Fruit fly (Drosophila melanogaster) whole organism, embryonic: ENCODE data around the gene CG17929.

ENCODE experiments used
- ATbp ChIP-seq: fragments of 200-800 bp; sonication (Bioruptor generic); optimal IDR thresholded peaks from 2 replicates; lab custom pipeline; 2017; ENCODE audit warnings: missing biosample characterization, mild to moderate bottlenecking, missing genetic modification characterization, missing genetic modification reagents
- Adf1 ChIP-seq: fragments of 200-800 bp; sonication (Bioruptor generic); IDR thresholded peaks from 2 replicates; pipeline ENCODE4 v1.3.6; 2022; ENCODE audit warnings: missing biosample characterization, missing genetic modification characterization
- Bgb ChIP-seq: fragments of 200-800 bp; sonication (Bioruptor generic); IDR thresholded peaks from 2 replicates; pipeline ENCODE4 v1.3.6; 2022; ENCODE audit warnings: missing biosample characterization, missing genetic modification characterization; ENCODE audit not compliant: partially characterized antibody
- CG10267 ChIP-seq: fragments of 200-800 bp; sonication (Bioruptor generic); optimal IDR thresholded peaks from 2 replicates; lab custom pipeline; 2018; ENCODE audit warnings: missing biosample characterization, mild to moderate bottlenecking, missing genetic modification characterization, moderate library complexity
- CG10366 ChIP-seq: fragments of 200-800 bp; sonication (Bioruptor generic); IDR thresholded peaks from 2 replicates; pipeline ENCODE4 v1.3.6; 2022; ENCODE audit warnings: missing biosample characterization, missing genetic modification characterization
- CG10543 ChIP-seq: fragments of 200-800 bp; sonication (Bioruptor generic); optimal IDR thresholded peaks from 3 replicates; lab custom pipeline; 2017; ENCODE audit warnings: missing biosample characterization, mild to moderate bottlenecking, missing genetic modification characterization, moderate library complexity
- CG13287 ChIP-seq: fragments of 200-800 bp; sonication (Bioruptor generic); IDR thresholded peaks from 2 replicates; pipeline ENCODE4 v1.3.6; 2022; ENCODE audit warnings: missing biosample characterization, missing genetic modification characterization; ENCODE audit not compliant: partially characterized antibody
- CG13624 ChIP-seq: fragments of 200-800 bp; sonication (Bioruptor generic); optimal IDR thresholded peaks from 2 replicates; lab custom pipeline; 2016; ENCODE audit warnings: missing biosample characterization, missing genetic modification characterization
- CG16813 ChIP-seq: fragments of 200-800 bp; sonication (Bioruptor generic); IDR thresholded peaks from 3 replicates; pipeline ENCODE4 v1.3.6; 2022; ENCODE audit warnings: missing biosample characterization, missing genetic modification characterization; ENCODE audit not compliant: partially characterized antibody
- CG16863 ChIP-seq: fragments of 200-800 bp; sonication (Bioruptor generic); optimal IDR thresholded peaks from 3 replicates; lab custom pipeline; 2016; ENCODE audit warnings: missing biosample characterization, missing genetic modification characterization
- CG17385 ChIP-seq: fragments of 200-800 bp; sonication (Bioruptor generic); optimal IDR thresholded peaks from 3 replicates; lab custom pipeline; 2018; ENCODE audit warnings: missing biosample characterization, mild to moderate bottlenecking, missing genetic modification characterization
- CG17912 ChIP-seq: fragments of 200-800 bp; sonication (Bioruptor generic); optimal IDR thresholded peaks from 2 replicates; lab custom pipeline; 2018; ENCODE audit warnings: missing biosample characterization, mild to moderate bottlenecking, missing genetic modification characterization
- CG3065 ChIP-seq: fragments of 200-800 bp; sonication (Bioruptor generic); optimal IDR thresholded peaks from 2 replicates; lab custom pipeline; 2016; ENCODE audit warnings: missing biosample characterization, missing genetic modification characterization
- CG32532 ChIP-seq: fragments of 200-800 bp; sonication (Bioruptor generic); IDR thresholded peaks from 2 replicates; pipeline ENCODE4 v1.3.6; 2022; ENCODE audit warnings: missing biosample characterization, missing genetic modification characterization
- CG4360 ChIP-seq: fragments of 200-800 bp; sonication (Bioruptor generic); IDR thresholded peaks from 2 replicates; pipeline ENCODE4 v1.3.6; 2022; ENCODE audit warnings: missing biosample characterization, missing genetic modification characterization
- CG4617 ChIP-seq: fragments of 200-800 bp; sonication (Bioruptor generic); optimal IDR thresholded peaks from 3 replicates; lab custom pipeline; 2016; ENCODE audit warnings: missing biosample characterization, missing genetic modification characterization, borderline replicate concordance
- CG4730 ChIP-seq: fragments of 200-800 bp; sonication (Bioruptor generic); IDR thresholded peaks from 2 replicates; pipeline ENCODE4 v1.3.6; 2022; ENCODE audit warnings: missing biosample characterization, missing genetic modification characterization
- CG6683 ChIP-seq: fragments of 200-800 bp; sonication (Bioruptor generic); optimal IDR thresholded peaks from 2 replicates; lab custom pipeline; 2017; ENCODE audit warnings: missing biosample characterization, mild to moderate bottlenecking, missing genetic modification characterization, missing genetic modification reagents
- CHES-1-like ChIP-seq: fragments of 200-800 bp; sonication (Bioruptor generic); optimal IDR thresholded peaks from 2 replicates; lab custom pipeline; 2016; ENCODE audit warnings: missing biosample characterization, missing genetic modification characterization
- CTCF ChIP-seq: fragments of 200-800 bp; sonication (Bioruptor generic); optimal IDR thresholded peaks from 2 replicates; lab custom pipeline; 2017; ENCODE audit warnings: missing biosample characterization, mild to moderate bottlenecking, missing genetic modification characterization, moderate library complexity
- CkIIα-i1 ChIP-seq: fragments of 200-800 bp; sonication (Bioruptor generic); IDR thresholded peaks from 2 replicates; pipeline ENCODE4 v1.3.6; 2022; ENCODE audit warnings: missing biosample characterization, missing genetic modification characterization
- D ChIP-seq, 2 experiments: fragments of 200-800 bp in 1 of 2; fragments of >200 bp in 1 of 2; sonication (Bioruptor generic) in 1 of 2; optimal IDR thresholded peaks; 2 replicates in 1 of 2; 3 replicates in 1 of 2; lab custom pipeline; 2017; ENCODE audit warnings: mild to moderate bottlenecking in 1 of 2, missing biosample characterization in 1 of 2, missing genetic modification characterization in 1 of 2, missing genetic modification reagents in 1 of 2
- Dref ChIP-seq: fragments of 200-800 bp; sonication (Bioruptor generic); IDR thresholded peaks from 2 replicates; pipeline ENCODE4 v1.3.6; 2022; ENCODE audit warnings: missing biosample characterization, missing genetic modification characterization
- Gug ChIP-seq: fragments of 200-800 bp; sonication (Bioruptor generic); IDR thresholded peaks from 4 replicates; pipeline ENCODE4 v1.3.6; 2022; ENCODE audit warnings: missing biosample characterization, missing genetic modification characterization
- Hr78 ChIP-seq, 2 experiments: fragments of 200-800 bp in 1 of 2; fragments of >200 bp in 1 of 2; sonication (Bioruptor generic) in 1 of 2; optimal IDR thresholded peaks; 2 replicates each; lab custom pipeline; 2017 to 2019; ENCODE audit warnings: missing biosample characterization in 2 of 2, missing genetic modification characterization in 2 of 2, mild to moderate bottlenecking in 1 of 2, moderate library complexity in 1 of 2
- Med ChIP-seq: fragments of 200-800 bp; sonication (Bioruptor generic); peaks from one replicate; lab custom pipeline; 2016; ENCODE audit warnings: missing biosample characterization, missing genetic modification characterization, mild to moderate bottlenecking, inconsistent platforms, moderate library complexity
- Poxn ChIP-seq: fragments of 200-800 bp; sonication (Bioruptor generic); IDR thresholded peaks from 2 replicates; pipeline ENCODE4 v1.3.6; 2022; ENCODE audit warnings: missing biosample characterization, missing genetic modification characterization
- Ptx1 ChIP-seq: fragments of 200-800 bp; sonication (Bioruptor generic); IDR thresholded peaks from 2 replicates; pipeline ENCODE4 v1.3.6; 2022; ENCODE audit warnings: missing biosample characterization, missing genetic modification characterization
- YL-1 ChIP-seq: fragments of 200-800 bp; sonication (Bioruptor generic); optimal IDR thresholded peaks from 3 replicates; lab custom pipeline; 2017; ENCODE audit warnings: missing biosample characterization, mild to moderate bottlenecking, missing genetic modification characterization
- ap ChIP-seq: fragments of 200-800 bp; sonication (Bioruptor generic); IDR thresholded peaks from 2 replicates; pipeline ENCODE4 v1.3.6; 2022; ENCODE audit warnings: missing biosample characterization, missing genetic modification characterization
- ato ChIP-seq: fragments of 200-800 bp; sonication (Bioruptor generic); IDR thresholded peaks from 2 replicates; pipeline ENCODE4 v1.3.6; 2022; ENCODE audit warnings: missing biosample characterization, missing genetic modification characterization; ENCODE audit not compliant: partially characterized antibody
- btn ChIP-seq: fragments of 200-800 bp; sonication (Bioruptor generic); optimal IDR thresholded peaks from 2 replicates; lab custom pipeline; 2016; ENCODE audit warnings: missing biosample characterization, missing genetic modification characterization
- chinmo ChIP-seq: fragments of 200-800 bp; sonication (Bioruptor generic); IDR thresholded peaks from 4 replicates; pipeline ENCODE4 v1.3.6; 2022; ENCODE audit warnings: missing biosample characterization, missing genetic modification characterization; ENCODE audit not compliant: partially characterized antibody
- ci ChIP-seq: fragments of 200-800 bp; sonication (Bioruptor generic); IDR thresholded peaks from 3 replicates; pipeline ENCODE4 v1.3.6; 2022; ENCODE audit warnings: missing biosample characterization, missing genetic modification characterization
- crc ChIP-seq: fragments of 200-800 bp; sonication (Bioruptor generic); optimal IDR thresholded peaks from 2 replicates; lab custom pipeline; 2016; ENCODE audit warnings: missing biosample characterization, missing genetic modification characterization
- fd64A ChIP-seq: fragments of 200-800 bp; sonication (Bioruptor generic); optimal IDR thresholded peaks from 3 replicates; lab custom pipeline; 2018; ENCODE audit warnings: missing biosample characterization, mild to moderate bottlenecking, missing genetic modification characterization
- fu2 ChIP-seq: fragments of 200-800 bp; sonication (Bioruptor generic); optimal IDR thresholded peaks from 2 replicates; lab custom pipeline; 2016; ENCODE audit warnings: missing biosample characterization, missing genetic modification characterization
- gcm ChIP-seq: fragments of 200-800 bp; sonication (Bioruptor generic); optimal IDR thresholded peaks from 2 replicates; lab custom pipeline; 2019; ENCODE audit warnings: missing biosample characterization, mild to moderate bottlenecking, missing genetic modification characterization, moderate library complexity
- gem ChIP-seq: fragments of 200-800 bp; sonication (Bioruptor generic); optimal IDR thresholded peaks from 2 replicates; lab custom pipeline; 2019; ENCODE audit warnings: missing biosample characterization, mild to moderate bottlenecking, missing genetic modification characterization, moderate library complexity
- hb ChIP-seq: fragments of 200-800 bp; sonication (Bioruptor generic); IDR thresholded peaks from 3 replicates; pipeline ENCODE4 v1.3.6; 2022; ENCODE audit warnings: missing biosample characterization, missing genetic modification characterization; ENCODE audit not compliant: partially characterized antibody
- kah ChIP-seq: fragments of 200-800 bp; sonication (Bioruptor generic); optimal IDR thresholded peaks from 2 replicates; lab custom pipeline; 2018; ENCODE audit warnings: missing biosample characterization, mild to moderate bottlenecking, missing genetic modification characterization
- lbe ChIP-seq: fragments of 200-800 bp; sonication (Bioruptor generic); optimal IDR thresholded peaks from 2 replicates; lab custom pipeline; 2016; ENCODE audit warnings: missing biosample characterization, mild to moderate bottlenecking, missing genetic modification characterization
- mirr ChIP-seq: fragments of 200-800 bp; sonication (Bioruptor generic); optimal IDR thresholded peaks from 3 replicates; lab custom pipeline; 2018; ENCODE audit warnings: missing biosample characterization, mild to moderate bottlenecking, missing genetic modification characterization
- nerfin-1 ChIP-seq: fragments of 200-800 bp; sonication (Bioruptor generic); optimal IDR thresholded peaks from 3 replicates; lab custom pipeline; 2019; ENCODE audit warnings: missing biosample characterization, mild to moderate bottlenecking, missing genetic modification characterization, moderate library complexity
- pita ChIP-seq: fragments of 200-800 bp; sonication (Bioruptor generic); optimal IDR thresholded peaks from 2 replicates; lab custom pipeline; 2017; ENCODE audit warnings: missing biosample characterization, mild to moderate bottlenecking, missing genetic modification characterization
- pros ChIP-seq: fragments of 200-800 bp; sonication (Bioruptor generic); optimal IDR thresholded peaks from 3 replicates; lab custom pipeline; 2019; ENCODE audit warnings: missing biosample characterization, mild to moderate bottlenecking, missing genetic modification characterization, moderate library complexity
- scrt ChIP-seq: fragments of 200-800 bp; sonication (Bioruptor generic); optimal IDR thresholded peaks from 2 replicates; lab custom pipeline; 2018; ENCODE audit warnings: missing biosample characterization, mild to moderate bottlenecking, missing genetic modification characterization, moderate library complexity
- sr ChIP-seq: fragments of 200-800 bp; sonication (Bioruptor generic); IDR thresholded peaks from 3 replicates; pipeline ENCODE4 v1.3.6; 2022; ENCODE audit warnings: missing biosample characterization, missing genetic modification characterization
- tin ChIP-seq: fragments of 200-800 bp; sonication (Bioruptor generic); optimal IDR thresholded peaks from 3 replicates; lab custom pipeline; 2016; ENCODE audit warnings: missing biosample characterization, missing genetic modification characterization
- unc-4 ChIP-seq: fragments of 200-800 bp; sonication (Bioruptor generic); IDR thresholded peaks from 2 replicates; pipeline ENCODE4 v1.3.6; 2022; ENCODE audit warnings: missing biosample characterization, missing genetic modification characterization; ENCODE audit not compliant: partially characterized antibody

The CG17929 gene

DNA sequence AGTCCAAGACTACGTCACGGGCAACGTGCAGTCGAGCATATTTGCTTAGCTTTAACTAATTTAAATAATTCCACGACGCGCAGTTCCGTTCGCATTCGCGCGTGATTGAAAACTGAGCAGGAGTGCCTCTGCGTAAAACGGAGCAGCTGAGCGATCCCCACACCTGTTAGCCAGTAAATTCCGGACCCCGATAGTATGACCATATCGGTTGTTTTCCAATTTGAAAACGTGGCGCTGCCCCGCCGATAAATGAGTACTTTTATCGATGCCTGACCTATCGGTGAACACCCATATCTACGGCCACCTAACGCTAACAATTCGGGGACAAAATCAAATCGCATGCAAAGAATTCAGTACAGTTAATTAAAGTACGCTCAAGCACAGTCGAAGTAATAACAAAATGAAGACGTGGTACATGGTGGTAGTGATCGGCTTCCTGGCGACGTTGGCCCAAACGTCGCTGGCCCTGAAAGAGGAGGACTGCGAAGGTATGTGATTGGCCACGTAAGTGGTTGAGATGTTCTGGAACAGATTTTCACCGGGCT is 23.9 kb downstream of the CG17929 start, which contains the start of the genes CG14879 and Manf (continued):
- TF ChIP-seq CG6683 (GFP tag; lab: Kevin White, UChicago) = no peak
- TF ChIP-seq mirr (GFP tag; lab: Kevin White, UChicago) = peak; percentile 6
- no peak for TF ChIP-seq pita
- TF ChIP-seq nerfin-1 (tag; lab: Kevin White, UChicago) = peak; percentile 72
- no peak for TF ChIP-seq ATbp (GFP tag; lab: Kevin White, UChicago)
- no peak for TF ChIP-seq btn (GFP tag; lab: Kevin White, UChicago)
- no peak for TF ChIP-seq sr (GFP tag; lab: Robert Waterston, UW)
- 0 out of 3 replicates have a peak, but pooled peaks have one; percentile 35 for TF ChIP-seq CG16813 (GFP tag; lab: Robert Waterston, UW)
- TF ChIP-seq fd64A = no peak
- no peak for TF ChIP-seq Poxn (GFP tag; lab: Robert Waterston, UW)
- TF ChIP-seq CG32532 (GFP tag; lab: Robert Waterston, UW) = peak; percentile 51
- peak; percentile 85 for TF ChIP-seq gem
- TF ChIP-seq CG4730 = no peak
- TF ChIP-seq ci (GFP tag; lab: Robert Waterston, UW) = peak; percentile 61; the same call in 1 of the 3 replicates
- peak; percentile 8 for TF ChIP-seq CG17385 (GFP tag; lab: Kevin White, UChicago)
- TF ChIP-seq CG13287 (GFP tag; lab: Robert Waterston, UW) = peak; percentile 77
- TF ChIP-seq CG4617 (GFP tag; lab: Kevin White, UChicago) = peak; percentile 25
- peak; percentile 10; the same call in 1 of the 2 replicates for TF ChIP-seq Adf1 (GFP tag; lab: Robert Waterston, UW)
- peak; percentile 67; the same call in 2 of the 4 replicates for TF ChIP-seq chinmo (GFP tag; lab: Robert Waterston, UW)
- 0 out of 2 replicates have a peak, but pooled peaks have one; percentile 28 for TF ChIP-seq ato
- TF ChIP-seq CG13624 (GFP tag; lab: Kevin White, UChicago) = peak; percentile 27
- peak; percentile 87 for TF ChIP-seq Dref (GFP tag; lab: Robert Waterston, UW)
- TF ChIP-seq CG10543 (GFP tag; lab: Kevin White, UChicago) = peak; percentile 13
- TF ChIP-seq Hr78 (GFP tag; optimal IDR thresholded peaks at IDR 0.05; lab: Kevin White, UChicago) = no peak
- TF ChIP-seq CG16863 (GFP tag; lab: Kevin White, UChicago) = peak; percentile 100
- peak; percentile 26 for TF ChIP-seq D (optimal IDR thresholded peaks at IDR 0.05; lab: Kevin White, UChicago)
- TF ChIP-seq D (GFP tag; optimal IDR thresholded peaks at IDR 0.05; lab: Kevin White, UChicago) = no peak
- TF ChIP-seq YL-1 (GFP tag; lab: Kevin White, UChicago) = peak; percentile 72
- peak; percentile 25 for TF ChIP-seq gcm
- TF ChIP-seq unc-4 (GFP tag; lab: Robert Waterston, UW) = peak; percentile 56
- TF ChIP-seq scrt = no peak
- no peak for TF ChIP-seq CkIIα-i1
- TF ChIP-seq Gug = no peak
- peak; percentile 62 for TF ChIP-seq Bgb

DNA sequence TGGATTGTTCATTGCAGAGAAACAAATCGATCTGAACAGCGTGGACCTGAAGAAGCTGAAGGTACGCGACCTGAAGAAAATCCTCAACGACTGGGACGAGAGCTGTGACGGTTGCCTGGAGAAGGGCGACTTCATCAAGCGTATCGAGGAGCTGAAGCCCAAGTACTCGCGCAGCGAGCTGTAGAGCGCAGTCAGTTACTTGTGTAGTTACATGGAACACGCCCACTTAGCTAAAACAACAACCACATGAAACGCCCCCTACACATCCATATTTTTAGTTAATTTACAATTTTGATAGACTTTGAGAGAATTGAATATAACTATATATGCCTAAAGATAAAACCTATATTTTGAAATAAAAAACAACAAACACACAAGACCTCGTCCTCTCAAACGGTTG is 25.1 kb downstream of the CG17929 start:
- TF ChIP-seq tin (no peak), hb (GFP tag; lab: Robert Waterston, UW) (no peak), ap (GFP tag; lab: Robert Waterston, UW) (no peak), pros (GFP tag; lab: Kevin White, UChicago) (no peak), crc (GFP tag; lab: Kevin White, UChicago) (no peak), CG4360 (GFP tag; lab: Robert Waterston, UW) (peak; percentile 69), kah (GFP tag; lab: Kevin White, UChicago) (no peak), CTCF (peak; percentile 36), Med (GFP tag; lab: Kevin White, UChicago) (peak; percentile 56), CG10267 (tag; lab: Kevin White, UChicago) (no peak), Ptx1 (GFP tag; lab: Robert Waterston, UW) (no peak), fu2 (GFP tag; lab: Kevin White, UChicago) (no peak), CG13287 (GFP tag; lab: Robert Waterston, UW) (no peak), CG10366 (no peak), CHES-1-like (GFP tag; lab: Kevin White, UChicago) (no peak), lbe (GFP tag; lab: Kevin White, UChicago) (no peak), CG3065 (GFP tag; lab: Kevin White, UChicago) (peak; percentile 21), CG17912 (GFP tag; lab: Kevin White, UChicago) (no peak)
